Worm (Caenorhabditis elegans): ENCODE results near the gene K03B4.2.

Gene K03B4.2

ce11 chrV:4700189-4700588 is 12.4 kb downstream of the K03B4.2 start, which contains the start of gene ZC266.1:
TSS of gene ZC266.1 (minus strand) at chrV:4700289.
- TF ChIP-seq scrt-1 (GFP tag; IDR thresholded peaks at IDR 0.05), result no peak
- no peak for TF ChIP-seq hmbx-1 (tag; optimal IDR thresholded peaks at IDR 0.05)
- no peak for TF ChIP-seq hmg-4 (GFP tag; optimal IDR thresholded peaks at IDR 0.05)
- no peak for TF ChIP-seq hnd-1 (tag; optimal IDR thresholded peaks at IDR 0.05)
- no peak for TF ChIP-seq sea-1 (GFP tag; conservative IDR thresholded peaks at IDR 0.05)
- no peak for TF ChIP-seq tbx-37 (GFP tag; conservative IDR thresholded peaks at IDR 0.05)
- TF ChIP-seq F13C5.2 (tag; optimal IDR thresholded peaks at IDR 0.05), result no peak

ce11 chrV:4707646-4708045 is 19.9 kb downstream of the K03B4.2 start:
- TF ChIP-seq hnd-1 (tag; optimal IDR thresholded peaks at IDR 0.05) (no peak), pes-1 (GFP tag; IDR thresholded peaks at IDR 0.05) (no peak), ama-1 (optimal IDR thresholded peaks at IDR 0.05) (no peak), scrt-1 (GFP tag; IDR thresholded peaks at IDR 0.05) (no peak), flt-1 (GFP tag; IDR thresholded peaks at IDR 0.05) (no peak), ceh-36 (tag; optimal IDR thresholded peaks at IDR 0.05) (no peak), tra-4 (tag; optimal IDR thresholded peaks at IDR 0.05) (no peak), hmbx-1 (tag; optimal IDR thresholded peaks at IDR 0.05) (no peak), F13C5.2 (tag; optimal IDR thresholded peaks at IDR 0.05) (no peak), tbx-11 (GFP tag; IDR thresholded peaks at IDR 0.05) (no peak), aly-1 (tag; optimal IDR thresholded peaks at IDR 0.05) (no peak), hmg-4 (GFP tag; optimal IDR thresholded peaks at IDR 0.05) (no peak), ets-7 (tag; optimal IDR thresholded peaks at IDR 0.05) (no peak), sea-1 (GFP tag; conservative IDR thresholded peaks at IDR 0.05) (no peak), B0310.2 (tag; optimal IDR thresholded peaks at IDR 0.05) (no peak)

- no peak for TF ChIP-seq ama-1 (optimal IDR thresholded peaks at IDR 0.05)
- TF ChIP-seq tra-4 (tag; optimal IDR thresholded peaks at IDR 0.05), result no peak
- no peak for TF ChIP-seq ets-7 (tag; optimal IDR thresholded peaks at IDR 0.05)
- no peak for TF ChIP-seq tbx-37 (GFP tag; conservative IDR thresholded peaks at IDR 0.05)
- TF ChIP-seq sea-1 (GFP tag; conservative IDR thresholded peaks at IDR 0.05), result no peak
- TF ChIP-seq hmbx-1 (tag; optimal IDR thresholded peaks at IDR 0.05), result no peak
- TF ChIP-seq F13C5.2 (tag; optimal IDR thresholded peaks at IDR 0.05), result no peak
- no peak for TF ChIP-seq tbx-11 (GFP tag; IDR thresholded peaks at IDR 0.05)
- TF ChIP-seq ceh-36 (tag; optimal IDR thresholded peaks at IDR 0.05), result no peak
- TF ChIP-seq scrt-1 (GFP tag; IDR thresholded peaks at IDR 0.05), result no peak
- no peak for TF ChIP-seq pes-1 (GFP tag; IDR thresholded peaks at IDR 0.05)
- no peak for TF ChIP-seq hmg-4 (GFP tag; optimal IDR thresholded peaks at IDR 0.05)
- TF ChIP-seq ceh-13 (GFP tag; optimal IDR thresholded peaks at IDR 0.05), result no peak
These were observed 22.7 kb downstream of the K03B4.2 start, which contains the start of gene oac-24 for ce11 chrV:4710464-4710863. TSS of gene oac-24 (plus strand) at chrV:4710764.

ce11 chrV:4719965-4720364 is 32.2 kb downstream of the K03B4.2 start, which contains the start of gene prx-6:
TSS of gene prx-6 (minus strand) at chrV:4720093.
- no peak for TF ChIP-seq scrt-1 (GFP tag; IDR thresholded peaks at IDR 0.05)
- no peak for TF ChIP-seq hmg-4 (GFP tag; optimal IDR thresholded peaks at IDR 0.05)
- no peak for TF ChIP-seq aly-1 (tag; optimal IDR thresholded peaks at IDR 0.05)
- no peak for TF ChIP-seq sea-1 (GFP tag; conservative IDR thresholded peaks at IDR 0.05)

ce11 chrV:4720884-4721464 is 33.2 kb downstream of the K03B4.2 start:
- TF ChIP-seq ets-7 (tag; optimal IDR thresholded peaks at IDR 0.05), result no peak
- no peak for TF ChIP-seq scrt-1 (GFP tag; IDR thresholded peaks at IDR 0.05)
- no peak for TF ChIP-seq sea-1 (GFP tag; conservative IDR thresholded peaks at IDR 0.05)
- no peak for TF ChIP-seq B0310.2 (tag; optimal IDR thresholded peaks at IDR 0.05)
- no peak for TF ChIP-seq F13C5.2 (tag; optimal IDR thresholded peaks at IDR 0.05)
- TF ChIP-seq flt-1 (GFP tag; IDR thresholded peaks at IDR 0.05), result no peak
- TF ChIP-seq tbx-11 (GFP tag; IDR thresholded peaks at IDR 0.05), result no peak
- TF ChIP-seq tra-4 (tag; optimal IDR thresholded peaks at IDR 0.05), result no peak
- TF ChIP-seq hmg-4 (GFP tag; optimal IDR thresholded peaks at IDR 0.05), result no peak
- TF ChIP-seq ceh-13 (GFP tag; optimal IDR thresholded peaks at IDR 0.05), result no peak
- no peak for TF ChIP-seq hnd-1 (tag; optimal IDR thresholded peaks at IDR 0.05)
- no peak for TF ChIP-seq pes-1 (GFP tag; IDR thresholded peaks at IDR 0.05)
- no peak for TF ChIP-seq aly-1 (tag; optimal IDR thresholded peaks at IDR 0.05)
- TF ChIP-seq ama-1 (optimal IDR thresholded peaks at IDR 0.05), result no peak
- no peak for TF ChIP-seq tbx-37 (GFP tag; conservative IDR thresholded peaks at IDR 0.05)
- TF ChIP-seq hmbx-1 (tag; optimal IDR thresholded peaks at IDR 0.05), result no peak
- TF ChIP-seq ceh-36 (tag; optimal IDR thresholded peaks at IDR 0.05), result no peak

- TF ChIP-seq sea-1 (GFP tag; conservative IDR thresholded peaks at IDR 0.05), result no peak
- no peak for TF ChIP-seq B0310.2 (tag; optimal IDR thresholded peaks at IDR 0.05)
These were observed 34.5 kb downstream of the K03B4.2 start, which contains the start of gene F39G3.5 for ce11 chrV:4722314-4722713. TSS of gene F39G3.5 (plus strand) at chrV:4722614.

ce11 chrV:4724453-4724852 is 36.7 kb downstream of the K03B4.2 start, which contains the start of gene F39G3.4:
TSS of gene F39G3.4 (plus strand) at chrV:4724753.
- TF ChIP-seq ceh-36 (tag; optimal IDR thresholded peaks at IDR 0.05) (no peak), flt-1 (GFP tag; IDR thresholded peaks at IDR 0.05) (no peak), tra-4 (tag; optimal IDR thresholded peaks at IDR 0.05) (no peak), tbx-11 (GFP tag; IDR thresholded peaks at IDR 0.05) (no peak), hmbx-1 (tag; optimal IDR thresholded peaks at IDR 0.05) (no peak), ceh-13 (GFP tag; optimal IDR thresholded peaks at IDR 0.05) (no peak), F13C5.2 (tag; optimal IDR thresholded peaks at IDR 0.05) (no peak), scrt-1 (GFP tag; IDR thresholded peaks at IDR 0.05) (no peak), B0310.2 (tag; optimal IDR thresholded peaks at IDR 0.05) (no peak), hmg-4 (GFP tag; optimal IDR thresholded peaks at IDR 0.05) (no peak), ama-1 (optimal IDR thresholded peaks at IDR 0.05) (no peak), tbx-37 (GFP tag; conservative IDR thresholded peaks at IDR 0.05) (no peak)

- TF ChIP-seq B0310.2 (tag; optimal IDR thresholded peaks at IDR 0.05) (no peak), hmbx-1 (tag; optimal IDR thresholded peaks at IDR 0.05) (no peak), aly-1 (tag; optimal IDR thresholded peaks at IDR 0.05) (no peak), tbx-37 (GFP tag; conservative IDR thresholded peaks at IDR 0.05) (no peak), ceh-36 (tag; optimal IDR thresholded peaks at IDR 0.05) (no peak), hmg-4 (GFP tag; optimal IDR thresholded peaks at IDR 0.05) (no peak), F13C5.2 (tag; optimal IDR thresholded peaks at IDR 0.05) (no peak), ama-1 (optimal IDR thresholded peaks at IDR 0.05) (no peak)
These were observed 42.3 kb downstream of the K03B4.2 start, which contains the start of gene tig-2 for ce11 chrV:4730075-4730474. TSS of gene tig-2 (minus strand) at chrV:4730161.

Measured in whole organism, early embryonic.